Worm (Caenorhabditis elegans) whole organism, L4/young adult: ENCODE data around the gene dhs-20.

Experiments
- W03F9.2 ChIP-seq: fragments of 150-350 bp; optimal IDR thresholded peaks from 2 replicates; lab custom pipeline; 2014; ENCODE audit warnings: missing biosample characterization, missing genetic modification characterization
- dao-5 ChIP-seq: sonication (generic microtip); optimal IDR thresholded peaks from 2 replicates; lab custom pipeline; 2016; ENCODE audit warnings: missing genotype, missing genetic modification characterization, moderate library complexity, missing compliant biosample characterization
- him-1 ChIP-seq: sonication (generic microtip); optimal IDR thresholded peaks from 2 replicates; lab custom pipeline; 2016; ENCODE audit warnings: missing genotype, missing genetic modification reagents, missing genetic modification characterization, missing compliant biosample characterization

- TF ChIP-seq him-1 (tag; lab: Kevin White, UChicago), result no peak
- no peak for TF ChIP-seq dao-5 (tag; lab: Kevin White, UChicago)
- TF ChIP-seq W03F9.2 (tag; lab: Kevin White, UChicago), result no peak
These were observed 13.8 kb upstream of the dhs-20 start, which contains the start of gene glb-15 for ce11 chrV:11618173-11618572.
